Worm (Caenorhabditis elegans) whole organism, early embryonic: Measurements from ENCODE around the gene C44H9.6.

ENCODE experiments used
- B0310.2 ChIP-seq: sonication (generic microtip); optimal IDR thresholded peaks from 2 replicates; lab custom pipeline; 2016; ENCODE audit warnings: mild to moderate bottlenecking, missing genetic modification characterization, missing compliant biosample characterization
- F13C5.2 ChIP-seq: sonication (generic microtip); optimal IDR thresholded peaks from 2 replicates; lab custom pipeline; 2017; ENCODE audit warnings: mild to moderate bottlenecking, missing genetic modification characterization, inconsistent platforms, missing compliant biosample characterization
- aly-1 ChIP-seq: sonication (generic microtip); optimal IDR thresholded peaks from 2 replicates; lab custom pipeline; 2016; ENCODE audit warnings: missing genetic modification characterization, missing compliant biosample characterization
- ama-1 ChIP-seq: fragments of 150-350 bp; optimal IDR thresholded peaks from 2 replicates; lab custom pipeline; 2014
- ceh-13 ChIP-seq: fragments of 200-800 bp; sonication (Bioruptor generic); optimal IDR thresholded peaks from 2 replicates; lab custom pipeline; 2018; ENCODE audit warnings: mild to moderate bottlenecking, missing genetic modification characterization, missing compliant biosample characterization
- ceh-36 ChIP-seq: sonication (generic microtip); optimal IDR thresholded peaks from 2 replicates; lab custom pipeline; 2016; ENCODE audit warnings: missing genetic modification characterization, inconsistent platforms, missing compliant biosample characterization
- ets-7 ChIP-seq: sonication (generic microtip); optimal IDR thresholded peaks from 2 replicates; lab custom pipeline; 2016; ENCODE audit warnings: missing genotype, missing genetic modification characterization, missing compliant biosample characterization
- flt-1 ChIP-seq: fragments of 200-800 bp; sonication (Bioruptor generic); IDR thresholded peaks from 2 replicates; pipeline ENCODE4 v1.3.6; 2022; ENCODE audit warnings: missing genetic modification characterization, missing compliant biosample characterization
- hmbx-1 ChIP-seq: sonication (generic microtip); optimal IDR thresholded peaks from 2 replicates; lab custom pipeline; 2016; ENCODE audit warnings: mild to moderate bottlenecking, missing genetic modification characterization, missing compliant biosample characterization
- hmg-4 ChIP-seq: fragments of 200-800 bp; sonication (Bioruptor generic); optimal IDR thresholded peaks from 2 replicates; lab custom pipeline; 2018; ENCODE audit warnings: mild to moderate bottlenecking, missing genetic modification characterization, missing compliant biosample characterization
- hnd-1 ChIP-seq: sonication (generic microtip); optimal IDR thresholded peaks from 2 replicates; lab custom pipeline; 2016; ENCODE audit warnings: missing genetic modification characterization, missing compliant biosample characterization
- pes-1 ChIP-seq: fragments of 200-800 bp; sonication (Bioruptor generic); IDR thresholded peaks from 2 replicates; pipeline ENCODE4 v1.3.6; 2022; ENCODE audit warnings: missing genetic modification reagents, missing genetic modification characterization, missing compliant biosample characterization
- scrt-1 ChIP-seq: fragments of 200-800 bp; sonication (Bioruptor generic); IDR thresholded peaks from 2 replicates; pipeline ENCODE4 v1.3.6; 2022; ENCODE audit warnings: missing genetic modification characterization, missing compliant biosample characterization
- sea-1 ChIP-seq: fragments of 200-800 bp; sonication (Bioruptor generic); conservative IDR thresholded peaks from 2 replicates; pipeline ENCODE4 v1.3.6; 2022; ENCODE audit warnings: missing genetic modification characterization, missing compliant biosample characterization
- tbx-11 ChIP-seq: fragments of 200-800 bp; sonication (Bioruptor generic); IDR thresholded peaks from 2 replicates; pipeline ENCODE4 v1.3.6; 2022; ENCODE audit warnings: missing genetic modification characterization, missing compliant biosample characterization
- tbx-37 ChIP-seq: fragments of 200-800 bp; sonication (Bioruptor generic); conservative IDR thresholded peaks from 2 replicates; pipeline ENCODE4 v1.3.6; 2022; ENCODE audit warnings: missing genetic modification reagents, missing genetic modification characterization, missing compliant biosample characterization
- tra-4 ChIP-seq: sonication (generic microtip); optimal IDR thresholded peaks from 2 replicates; lab custom pipeline; 2017; ENCODE audit warnings: missing genetic modification characterization, missing compliant biosample characterization

C44H9.6 gene

ce11 chrV:12845247-12845646, at the start of gene C44H9.6:
C44H9.6 (minus strand) TSS chrV:12845347.
- TF ChIP-seq ets-7 (tag; lab: Kevin White, UChicago), result no peak
- TF ChIP-seq scrt-1 (GFP tag; lab: Robert Waterston, UW), result no peak
- no peak for TF ChIP-seq flt-1 (GFP tag; lab: Robert Waterston, UW)
- no peak for TF ChIP-seq tbx-37 (GFP tag; lab: Robert Waterston, UW)

ce11 chrV:12885860-12886259, 40.7 kb upstream of the C44H9.6 start, which contains the start of gene glb-24:
glb-24 (minus strand) TSS chrV:12885960.
- TF ChIP-seq F13C5.2 (no peak), ceh-13 (GFP tag; lab: Kevin White, UChicago) (no peak), ama-1 (lab: Kevin White, UChicago) (no peak), flt-1 (GFP tag; lab: Robert Waterston, UW) (no peak), pes-1 (GFP tag; lab: Robert Waterston, UW) (no peak), tbx-11 (no peak), sea-1 (GFP tag; lab: Robert Waterston, UW) (no peak)

- TF ChIP-seq hmg-4 (no peak), aly-1 (tag; lab: Kevin White, UChicago) (no peak), ceh-36 (tag; lab: Kevin White, UChicago) (no peak), hmbx-1 (tag; lab: Kevin White, UChicago) (no peak)
These were observed 37.2 kb upstream of the C44H9.6 start for ce11 chrV:12882370-12882769.

- TF ChIP-seq F13C5.2, result no peak
- TF ChIP-seq flt-1 (GFP tag; lab: Robert Waterston, UW), result no peak
- TF ChIP-seq hnd-1 (tag; lab: Kevin White, UChicago), result no peak
- TF ChIP-seq hmbx-1 (tag; lab: Kevin White, UChicago), result no peak
- TF ChIP-seq ceh-36 (tag; lab: Kevin White, UChicago), result no peak
- TF ChIP-seq ama-1 (lab: Kevin White, UChicago), result no peak
- TF ChIP-seq aly-1 (tag; lab: Kevin White, UChicago), result no peak
- TF ChIP-seq scrt-1 (GFP tag; lab: Robert Waterston, UW), result no peak
- no peak for TF ChIP-seq hmg-4
- no peak for TF ChIP-seq B0310.2 (tag; lab: Kevin White, UChicago)
- TF ChIP-seq tra-4, result no peak
These were observed 36.2 kb upstream of the C44H9.6 start for ce11 chrV:12881396-12881795.

- TF ChIP-seq hmbx-1 (tag; lab: Kevin White, UChicago) (no peak), ceh-36 (tag; lab: Kevin White, UChicago) (no peak), ceh-13 (GFP tag; lab: Kevin White, UChicago) (no peak), tra-4 (no peak), sea-1 (GFP tag; lab: Robert Waterston, UW) (no peak)
These were observed 34.2 kb upstream of the C44H9.6 start for ce11 chrV:12879349-12879748.

- TF ChIP-seq flt-1 (GFP tag; lab: Robert Waterston, UW), result no peak
- no peak for TF ChIP-seq hnd-1 (tag; lab: Kevin White, UChicago)
- TF ChIP-seq tra-4, result no peak
- TF ChIP-seq ceh-13 (GFP tag; lab: Kevin White, UChicago), result no peak
- TF ChIP-seq tbx-37 (GFP tag; lab: Robert Waterston, UW), result no peak
- no peak for TF ChIP-seq scrt-1 (GFP tag; lab: Robert Waterston, UW)
- TF ChIP-seq tbx-11, result no peak
- TF ChIP-seq B0310.2 (tag; lab: Kevin White, UChicago), result no peak
- TF ChIP-seq pes-1 (GFP tag; lab: Robert Waterston, UW), result no peak
- no peak for TF ChIP-seq hmbx-1 (tag; lab: Kevin White, UChicago)
- TF ChIP-seq hmg-4, result no peak
- TF ChIP-seq aly-1 (tag; lab: Kevin White, UChicago), result no peak
- TF ChIP-seq ama-1 (lab: Kevin White, UChicago), result no peak
- TF ChIP-seq sea-1 (GFP tag; lab: Robert Waterston, UW), result no peak
- no peak for TF ChIP-seq ceh-36 (tag; lab: Kevin White, UChicago)
- no peak for TF ChIP-seq ets-7 (tag; lab: Kevin White, UChicago)
- TF ChIP-seq F13C5.2, result no peak
These were observed 32.4 kb upstream of the C44H9.6 start for ce11 chrV:12877579-12877978.

- TF ChIP-seq hmbx-1 (tag; lab: Kevin White, UChicago) (no peak), aly-1 (tag; lab: Kevin White, UChicago) (no peak), ceh-13 (GFP tag; lab: Kevin White, UChicago) (no peak), scrt-1 (GFP tag; lab: Robert Waterston, UW) (no peak), tbx-37 (GFP tag; lab: Robert Waterston, UW) (no peak), tbx-11 (no peak), ets-7 (tag; lab: Kevin White, UChicago) (no peak), hnd-1 (tag; lab: Kevin White, UChicago) (no peak)
These were observed 31.6 kb upstream of the C44H9.6 start for ce11 chrV:12876708-12877107.

- TF ChIP-seq F13C5.2 (no peak), tbx-11 (no peak), ceh-36 (tag; lab: Kevin White, UChicago) (no peak), sea-1 (GFP tag; lab: Robert Waterston, UW) (no peak), ama-1 (lab: Kevin White, UChicago) (no peak), ets-7 (tag; lab: Kevin White, UChicago) (no peak), hmbx-1 (tag; lab: Kevin White, UChicago) (no peak), ceh-13 (GFP tag; lab: Kevin White, UChicago) (no peak)
These were observed 30.7 kb upstream of the C44H9.6 start for ce11 chrV:12875850-12876249.
